Fruit fly (Drosophila melanogaster) whole organism, prepupa: ENCODE data around the gene CG18473.
A peak's percentile ranks its signal among the peaks of the same experiment; 100 is the strongest.

Experiments used
- Blimp-1 ChIP-seq: fragments of 200-800 bp; sonication (Bioruptor generic); optimal IDR thresholded peaks from 3 replicates; lab custom pipeline; 2017; ENCODE audit warnings: missing biosample characterization, missing genetic modification characterization, mild to moderate bottlenecking, moderate library complexity, missing genetic modification reagents
- CG11294 ChIP-seq: fragments of 200-800 bp; sonication (Bioruptor generic); IDR thresholded peaks from 2 replicates; pipeline ENCODE4 v1.3.6; 2022; ENCODE audit warnings: missing biosample characterization, missing genetic modification characterization
- CG11902 ChIP-seq: fragments of 200-800 bp; sonication (Bioruptor generic); optimal IDR thresholded peaks from 3 replicates; lab custom pipeline; 2016; ENCODE audit warnings: missing biosample characterization, missing genetic modification characterization
- CG15336 ChIP-seq: fragments of 200-800 bp; sonication (Bioruptor generic); IDR thresholded peaks from 2 replicates; pipeline ENCODE4 v1.3.6; 2022; ENCODE audit warnings: missing biosample characterization, missing genetic modification characterization
- CG1621 ChIP-seq: fragments of 200-800 bp; sonication (Bioruptor generic); optimal IDR thresholded peaks from 3 replicates; lab custom pipeline; 2018; ENCODE audit warnings: missing biosample characterization, mild to moderate bottlenecking, missing genetic modification characterization
- CG3032 ChIP-seq: fragments of 200-800 bp; optimal IDR thresholded peaks from 2 replicates; lab custom pipeline; 2019; ENCODE audit warnings: missing biosample characterization, mild to moderate bottlenecking, missing genetic modification characterization, moderate library complexity
- CG31627 ChIP-seq: fragments of 200-800 bp; sonication (Bioruptor generic); optimal IDR thresholded peaks from 3 replicates; lab custom pipeline; 2016; ENCODE audit warnings: missing biosample characterization, missing genetic modification characterization
- CG3919 ChIP-seq: fragments of 200-800 bp; sonication (Bioruptor generic); optimal IDR thresholded peaks from 3 replicates; lab custom pipeline; 2016; ENCODE audit warnings: missing biosample characterization, missing genetic modification characterization
- CG6163 ChIP-seq: fragments of 200-800 bp; sonication (Bioruptor generic); IDR thresholded peaks from 3 replicates; pipeline ENCODE4 v1.3.6; 2022; ENCODE audit warnings: missing biosample characterization, missing genetic modification characterization
- CG6276 ChIP-seq: fragments of 200-800 bp; sonication (Bioruptor generic); optimal IDR thresholded peaks from 2 replicates; lab custom pipeline; 2017; ENCODE audit warnings: missing biosample characterization, mild to moderate bottlenecking, missing genetic modification characterization
- CG6792 ChIP-seq: fragments of 200-800 bp; sonication (Bioruptor generic); optimal IDR thresholded peaks from 3 replicates; lab custom pipeline; 2016; ENCODE audit warnings: missing biosample characterization, missing genetic modification characterization
- CG6854 ChIP-seq: fragments of 200-800 bp; sonication (Bioruptor generic); optimal IDR thresholded peaks from 2 replicates; lab custom pipeline; 2017; ENCODE audit warnings: missing biosample characterization, mild to moderate bottlenecking, missing genetic modification characterization
- Eip75B ChIP-seq: fragments of 200-800 bp; sonication (Bioruptor generic); optimal IDR thresholded peaks from 3 replicates; lab custom pipeline; 2016; ENCODE audit warnings: missing biosample characterization, missing genetic modification characterization
- Eip78C ChIP-seq: fragments of 200-800 bp; sonication (Bioruptor generic); peaks from one replicate; lab custom pipeline; 2016; ENCODE audit warnings: missing biosample characterization, missing genetic modification characterization
- Eip93F ChIP-seq: fragments of 200-800 bp; sonication (Bioruptor generic); optimal IDR thresholded peaks from 2 replicates; lab custom pipeline; 2016; ENCODE audit warnings: missing biosample characterization, mild to moderate bottlenecking, missing genetic modification characterization
- Ets96B ChIP-seq: fragments of 200-800 bp; optimal IDR thresholded peaks from 2 replicates; lab custom pipeline; 2019; ENCODE audit warnings: missing biosample characterization, mild to moderate bottlenecking, missing genetic modification characterization, moderate library complexity
- Gug ChIP-seq: fragments of 200-800 bp; sonication (Bioruptor generic); IDR thresholded peaks from 2 replicates; pipeline ENCODE4 v1.3.6; 2022; ENCODE audit warnings: missing biosample characterization, missing genetic modification characterization
- Hr38 ChIP-seq: sonication (Bioruptor generic); optimal IDR thresholded peaks from 2 replicates; lab custom pipeline; 2016; ENCODE audit warnings: missing biosample characterization, missing genetic modification characterization
- Hr4 ChIP-seq: fragments of 200-800 bp; sonication (Bioruptor generic); optimal IDR thresholded peaks from 3 replicates; lab custom pipeline; 2016; ENCODE audit warnings: missing biosample characterization, missing genetic modification characterization
- Lpt ChIP-seq: fragments of 200-800 bp; sonication (Bioruptor generic); optimal IDR thresholded peaks from 3 replicates; lab custom pipeline; 2016; ENCODE audit warnings: missing biosample characterization, missing genetic modification characterization
- Met ChIP-seq: fragments of 200-800 bp; sonication (Bioruptor generic); optimal IDR thresholded peaks from 3 replicates; lab custom pipeline; 2016; ENCODE audit warnings: missing biosample characterization, missing genetic modification characterization
- OdsH ChIP-seq: fragments of 200-800 bp; sonication (Bioruptor generic); optimal IDR thresholded peaks from 3 replicates; lab custom pipeline; 2016; ENCODE audit warnings: missing biosample characterization, missing genetic modification characterization
- Smox ChIP-seq: fragments of 200-800 bp; sonication (Bioruptor generic); optimal IDR thresholded peaks from 3 replicates; lab custom pipeline; 2016; ENCODE audit warnings: missing biosample characterization, missing genetic modification characterization
- Sox102F ChIP-seq: fragments of 200-800 bp; sonication (Bioruptor generic); optimal IDR thresholded peaks from 2 replicates; lab custom pipeline; 2016; ENCODE audit warnings: missing biosample characterization, mild to moderate bottlenecking, missing genetic modification characterization
- achi ChIP-seq: fragments of 200-800 bp; sonication (Bioruptor generic); optimal IDR thresholded peaks from 3 replicates; lab custom pipeline; 2016; ENCODE audit warnings: missing biosample characterization, missing genetic modification characterization
- cyc ChIP-seq: fragments of 200-800 bp; sonication (Bioruptor generic); optimal IDR thresholded peaks from 3 replicates; lab custom pipeline; 2016; ENCODE audit warnings: missing biosample characterization, missing genetic modification characterization
- dac ChIP-seq: fragments of 200-800 bp; sonication (Bioruptor generic); optimal IDR thresholded peaks from 2 replicates; lab custom pipeline; 2017; ENCODE audit warnings: missing biosample characterization, mild to moderate bottlenecking, missing genetic modification characterization
- dsx ChIP-seq: fragments of 200-800 bp; optimal IDR thresholded peaks from 3 replicates; lab custom pipeline; 2019; ENCODE audit warnings: missing biosample characterization, mild to moderate bottlenecking, missing genetic modification characterization, moderate library complexity; ENCODE audit not compliant: poor library complexity, severe bottlenecking
- esn ChIP-seq: fragments of 200-800 bp; sonication (Bioruptor generic); optimal IDR thresholded peaks from 2 replicates; lab custom pipeline; 2016; ENCODE audit warnings: missing biosample characterization, mild to moderate bottlenecking, missing genetic modification characterization, moderate library complexity
- fd59A ChIP-seq: fragments of 200-800 bp; sonication (Bioruptor generic); optimal IDR thresholded peaks from 2 replicates; lab custom pipeline; 2017; ENCODE audit warnings: missing biosample characterization, mild to moderate bottlenecking, missing genetic modification characterization, missing genetic modification reagents
- fd85E ChIP-seq: fragments of 200-800 bp; sonication (Bioruptor generic); optimal IDR thresholded peaks from 3 replicates; lab custom pipeline; 2016; ENCODE audit warnings: missing biosample characterization, missing genetic modification characterization
- fkh ChIP-seq: fragments of 200-800 bp; sonication (Bioruptor generic); optimal IDR thresholded peaks from 3 replicates; lab custom pipeline; 2017; ENCODE audit warnings: missing biosample characterization, mild to moderate bottlenecking, missing genetic modification characterization, moderate library complexity
- lz ChIP-seq: fragments of 200-800 bp; sonication (Bioruptor generic); optimal IDR thresholded peaks from 3 replicates; lab custom pipeline; 2016; ENCODE audit warnings: missing biosample characterization, missing genetic modification characterization
- net ChIP-seq: fragments of 200-800 bp; sonication (Bioruptor generic); optimal IDR thresholded peaks from 3 replicates; lab custom pipeline; 2016; ENCODE audit warnings: missing biosample characterization, missing genetic modification characterization
- pdm3 ChIP-seq: fragments of 200-800 bp; sonication (Bioruptor generic); optimal IDR thresholded peaks from 3 replicates; lab custom pipeline; 2016; ENCODE audit warnings: missing biosample characterization, missing genetic modification characterization
- salr ChIP-seq, 2 experiments: fragments of 200-800 bp; sonication (Bioruptor generic); optimal IDR thresholded peaks; 3 replicates each; lab custom pipeline; 2016 to 2018; ENCODE audit warnings: missing biosample characterization in 2 of 2, missing genetic modification characterization in 2 of 2, mild to moderate bottlenecking in 1 of 2
- spab ChIP-seq: fragments of 200-800 bp; sonication (Bioruptor generic); optimal IDR thresholded peaks from 2 replicates; lab custom pipeline; 2017; ENCODE audit warnings: missing biosample characterization, mild to moderate bottlenecking, missing genetic modification characterization, missing genetic modification reagents
- ss ChIP-seq, 2 experiments: fragments of 200-800 bp; sonication (Bioruptor generic); optimal IDR thresholded peaks; 2 replicates in 1 of 2; 3 replicates in 1 of 2; lab custom pipeline; 2017 to 2018; ENCODE audit warnings: mild to moderate bottlenecking in 2 of 2, missing biosample characterization in 2 of 2, missing genetic modification characterization in 2 of 2, moderate library complexity in 1 of 2
- svp ChIP-seq: fragments of 200-800 bp; sonication (Bioruptor generic); peaks from one replicate; lab custom pipeline; 2016; ENCODE audit warnings: missing biosample characterization, missing genetic modification characterization
- topi ChIP-seq: fragments of 200-800 bp; sonication (Bioruptor generic); optimal IDR thresholded peaks from 3 replicates; lab custom pipeline; 2016; ENCODE audit warnings: missing biosample characterization, missing genetic modification characterization
- vri ChIP-seq: fragments of 200-800 bp; sonication (Bioruptor generic); optimal IDR thresholded peaks from 3 replicates; lab custom pipeline; 2016; ENCODE audit warnings: missing biosample characterization, mild to moderate bottlenecking, missing genetic modification characterization

Gene CG18473

DNA sequence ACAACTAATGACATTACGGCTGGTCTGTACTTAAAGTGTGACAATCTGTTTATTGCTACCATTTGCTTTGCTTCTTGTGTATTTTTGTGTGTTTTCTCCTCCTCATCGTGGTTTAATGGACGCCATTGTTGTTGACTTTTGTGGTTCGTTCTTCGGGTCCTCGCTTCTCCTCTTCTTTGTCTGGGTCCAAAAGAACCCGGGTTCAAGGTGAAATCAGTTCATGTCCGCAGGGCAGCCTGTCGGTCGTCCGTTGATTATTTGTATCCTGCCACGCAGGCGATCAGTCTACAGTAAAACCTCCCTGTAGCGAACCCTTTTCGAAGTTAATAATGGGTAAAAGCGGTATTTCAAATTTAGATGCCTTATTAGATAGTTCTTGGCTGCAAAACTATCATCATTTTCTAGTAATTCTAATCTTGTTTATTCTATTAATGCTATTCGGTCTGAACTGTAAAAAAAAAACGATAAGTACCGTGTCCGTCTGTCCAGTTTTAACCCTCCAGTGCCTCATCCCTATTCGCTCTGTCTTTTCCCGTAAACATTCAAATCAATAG is 13.8 kb upstream of the CG18473 start (continued):
- TF ChIP-seq fkh (GFP tag; lab: Kevin White, UChicago) (peak; percentile 44), Lpt (no peak), Gug (GFP tag; lab: Robert Waterston, UW) (no peak), Ets96B (tag; lab: Kevin White, UChicago) (peak; percentile 7), CG31627 (GFP tag; lab: Kevin White, UChicago) (peak; percentile 33)

dm6 chr3R:9350561-9351379 is 12.3 kb upstream of the CG18473 start:
- TF ChIP-seq CG3919 (GFP tag; lab: Kevin White, UChicago), result peak; percentile 11
- no peak for TF ChIP-seq Smox
- TF ChIP-seq Met (GFP tag; lab: Kevin White, UChicago), result no peak
- TF ChIP-seq Sox102F, result peak; percentile 6
- peak; percentile 77 for TF ChIP-seq svp
- no peak for TF ChIP-seq Hr38 (GFP tag; lab: Kevin White, UChicago)
- peak; percentile 42 for TF ChIP-seq Eip78C (GFP tag; lab: Kevin White, UChicago)
- no peak for TF ChIP-seq fkh (GFP tag; lab: Kevin White, UChicago)
- no peak for TF ChIP-seq CG6276 (GFP tag; lab: Kevin White, UChicago)
- TF ChIP-seq fd59A, result no peak
- peak in 1 of 2 experiments; percentile 16 for TF ChIP-seq ss (GFP tag; optimal IDR thresholded peaks at IDR 0.05; lab: Kevin White, UChicago)
- TF ChIP-seq CG6854, result peak; percentile 39
- TF ChIP-seq CG3032 (tag; lab: Kevin White, UChicago), result no peak
- TF ChIP-seq fd85E (GFP tag; lab: Kevin White, UChicago), result peak; percentile 7
- TF ChIP-seq dsx (GFP tag; lab: Kevin White, UChicago), result peak; percentile 83
- no peak for TF ChIP-seq Hr4
- TF ChIP-seq Eip75B (GFP tag; lab: Kevin White, UChicago), result no peak
- 0 out of 3 replicates have a peak, but pooled peaks have one; percentile 26 for TF ChIP-seq CG6163 (GFP tag; lab: Robert Waterston, UW)
- TF ChIP-seq, all 60 proteins: peak for 9

- TF ChIP-seq topi (GFP tag; lab: Kevin White, UChicago) (peak; percentile 57), Smox (peak; percentile 60), spab (peak; percentile 50), lz (GFP tag; lab: Kevin White, UChicago) (peak; percentile 17), Hr4 (peak; percentile 89), Eip93F (peak; percentile 18), salr (GFP tag; optimal IDR thresholded peaks at IDR 0.05; lab: Kevin White, UChicago) (peak in 1 of 2 experiments; percentile 81), Hr38 (GFP tag; lab: Kevin White, UChicago) (no peak), net (peak; percentile 83), fkh (GFP tag; lab: Kevin White, UChicago) (peak; percentile 95), CG15336 (no peak), CG1621 (peak; percentile 17), Blimp-1 (GFP tag; lab: Kevin White, UChicago) (no peak), Ets96B (tag; lab: Kevin White, UChicago) (peak; percentile 58), pdm3 (GFP tag; lab: Kevin White, UChicago) (peak; percentile 74), vri (GFP tag; lab: Kevin White, UChicago) (peak; percentile 92), Sox102F (peak; percentile 63), CG11294 (GFP tag; lab: Robert Waterston, UW) (no peak), CG6792 (GFP tag; lab: Kevin White, UChicago) (peak; percentile 4), CG3919 (GFP tag; lab: Kevin White, UChicago) (peak; percentile 76), achi (peak; percentile 67), fd59A (peak; percentile 28), dac (GFP tag; lab: Kevin White, UChicago) (peak; percentile 28), esn (GFP tag; lab: Kevin White, UChicago) (peak; percentile 52), CG11902 (GFP tag; lab: Kevin White, UChicago) (peak; percentile 10), cyc (GFP tag; lab: Kevin White, UChicago) (peak; percentile 45), CG6163 (GFP tag; lab: Robert Waterston, UW) (no peak), Gug (GFP tag; lab: Robert Waterston, UW) (no peak), OdsH (GFP tag; lab: Kevin White, UChicago) (peak; percentile 76), CG6276 (GFP tag; lab: Kevin White, UChicago) (peak; percentile 54)
These were observed 11.4 kb upstream of the CG18473 start for dm6 chr3R:9351415-9352379.
